Worm (Caenorhabditis elegans): ENCODE data around the gene C29E4.9.

The C29E4.9 gene

ce11 chrIII:7996353-7996752 lies 39.5 kb upstream of the C29E4.9 start, which contains the start of gene npr-17:
npr-17 (minus strand) TSS chrIII:7996453.
- TF ChIP-seq ekl-4 (GFP tag; IDR thresholded peaks at IDR 0.05), result no peak
- no peak for TF ChIP-seq lin-54 (GFP tag; optimal IDR thresholded peaks at IDR 0.05)
- no peak for TF ChIP-seq K11D2.4 (GFP tag; IDR thresholded peaks at IDR 0.05)
- no peak for TF ChIP-seq F39B2.1 (GFP tag; IDR thresholded peaks at IDR 0.05)
- TF ChIP-seq athp-1 (tag; optimal IDR thresholded peaks at IDR 0.05), result no peak
- no peak for TF ChIP-seq him-1 (tag; optimal IDR thresholded peaks at IDR 0.05)
- TF ChIP-seq ceh-91 (GFP tag; IDR thresholded peaks at IDR 0.05), result no peak
- no peak for TF ChIP-seq nhr-179 (tag; optimal IDR thresholded peaks at IDR 0.05)
- TF ChIP-seq madf-8 (GFP tag; conservative IDR thresholded peaks at IDR 0.05), result no peak
- no peak for TF ChIP-seq chd-7 (tag; optimal IDR thresholded peaks at IDR 0.05)
- no peak for TF ChIP-seq C06A6.2 (GFP tag; conservative IDR thresholded peaks at IDR 0.05)
- no peak for TF ChIP-seq ccch-3 (GFP tag; optimal IDR thresholded peaks at IDR 0.05)
- TF ChIP-seq F57C9.4 (tag; optimal IDR thresholded peaks at IDR 0.05), result no peak
- no peak for TF ChIP-seq ama-1 (optimal IDR thresholded peaks at IDR 0.05)
- no peak for TF ChIP-seq ama-1 (GFP tag; optimal IDR thresholded peaks at IDR 0.05)
- TF ChIP-seq snpc-3.4 (tag; optimal IDR thresholded peaks at IDR 0.05), result no peak
- TF ChIP-seq Y53F4B.3 (GFP tag; IDR thresholded peaks at IDR 0.05), result no peak
- TF ChIP-seq F23B12.7 (tag; optimal IDR thresholded peaks at IDR 0.05; ENCODE audit: insufficient read depth), result no peak

ce11 chrIII:7986585-7987171 lies 29.8 kb upstream of the C29E4.9 start, which contains the start of gene hrpk-2:
hrpk-2 (plus strand) TSS chrIII:7987121.
- TF ChIP-seq B0019.2 (GFP tag; conservative IDR thresholded peaks at IDR 0.05) (peak; percentile 19; the same call in 1 of the 2 replicates), madf-6 (GFP tag; IDR thresholded peaks at IDR 0.05) (peak; percentile 65; the same call in 1 of the 2 replicates), dox-1 (GFP tag; IDR thresholded peaks at IDR 0.05) (no peak), xnd-1 (tag; optimal IDR thresholded peaks at IDR 0.05) (peak; percentile 27), lin-26 (GFP tag; IDR thresholded peaks at IDR 0.05) (no peak), F33H1.4 (GFP tag; IDR thresholded peaks at IDR 0.05) (peak; percentile 73), die-1 (tag; optimal IDR thresholded peaks at IDR 0.05) (no peak), Y53F4B.3 (GFP tag; IDR thresholded peaks at IDR 0.05) (no peak), cebp-1 (GFP tag; IDR thresholded peaks at IDR 0.05) (no peak), cebp-1 (tag; optimal IDR thresholded peaks at IDR 0.05) (no peak), ceh-58 (GFP tag; IDR thresholded peaks at IDR 0.05) (no peak), lsl-1 (GFP tag; optimal IDR thresholded peaks at IDR 0.05) (peak; percentile 81), snpc-3.4 (tag; optimal IDR thresholded peaks at IDR 0.05) (peak; percentile 28)

ce11 chrIII:7981938-7982337 lies 25.1 kb upstream of the C29E4.9 start:
- no peak for TF ChIP-seq tbp1 (GFP tag; optimal IDR thresholded peaks at IDR 0.05)
- TF ChIP-seq snpc-3.4 (tag; optimal IDR thresholded peaks at IDR 0.05), result no peak
- TF ChIP-seq rpc-1 (optimal IDR thresholded peaks at IDR 0.05), result no peak
- no peak for TF ChIP-seq rpc-1 (tag; optimal IDR thresholded peaks at IDR 0.05)
- no peak for TF ChIP-seq B0035.1 (tag; optimal IDR thresholded peaks at IDR 0.05)
- no peak for TF ChIP-seq F57C9.4 (tag; optimal IDR thresholded peaks at IDR 0.05)
- TF ChIP-seq egrh-3 (GFP tag; IDR thresholded peaks at IDR 0.05), result peak; percentile 8; the same call in 1 of the 2 replicates
- no peak for TF ChIP-seq bed-2 (GFP tag; IDR thresholded peaks at IDR 0.05)
- TF ChIP-seq ztf-6 (GFP tag; IDR thresholded peaks at IDR 0.05), result 0 out of 2 replicates have a peak, but pooled peaks have one; percentile 16
- peak; percentile 65 for TF ChIP-seq zfh-2 (GFP tag; conservative IDR thresholded peaks at IDR 0.05)
- TF ChIP-seq let-526 (GFP tag; IDR thresholded peaks at IDR 0.05), result no peak

Measured in whole organism, young adult.